Fruit fly (Drosophila melanogaster) whole organism, embryonic: ENCODE data around the gene alpha-Est3.

ENCODE experiments used
- Ada2b ChIP-seq: fragments of 200-800 bp; sonication (Bioruptor generic); IDR thresholded peaks from 2 replicates; pipeline ENCODE4 v1.3.6; 2022; ENCODE audit warnings: missing biosample characterization, missing genetic modification characterization
- Antp ChIP-seq: fragments of 200-800 bp; sonication (Bioruptor generic); optimal IDR thresholded peaks from 3 replicates; lab custom pipeline; 2016; ENCODE audit warnings: missing biosample characterization, missing genetic modification characterization
- Awh ChIP-seq: fragments of 200-800 bp; sonication (Bioruptor generic); IDR thresholded peaks from 2 replicates; pipeline ENCODE4, ENCODE4 v1.3.6; 2022; ENCODE audit warnings: missing biosample characterization, missing genetic modification characterization
- CG10431 ChIP-seq: fragments of 200-800 bp; sonication (Bioruptor generic); optimal IDR thresholded peaks from 3 replicates; lab custom pipeline; 2018; ENCODE audit warnings: missing biosample characterization, mild to moderate bottlenecking, missing genetic modification characterization
- CG11247 ChIP-seq: fragments of 200-800 bp; sonication (Bioruptor generic); IDR thresholded peaks from 2 replicates; pipeline ENCODE4 v1.3.6; 2022; ENCODE audit warnings: missing biosample characterization, missing genetic modification characterization
- CG11560 ChIP-seq: fragments of 200-800 bp; sonication (Bioruptor generic); IDR thresholded peaks from 3 replicates; pipeline ENCODE4 v1.3.6; 2022; ENCODE audit warnings: missing biosample characterization, missing genetic modification characterization
- CG17385 ChIP-seq: fragments of 200-800 bp; sonication (Bioruptor generic); optimal IDR thresholded peaks from 3 replicates; lab custom pipeline; 2018; ENCODE audit warnings: missing biosample characterization, mild to moderate bottlenecking, missing genetic modification characterization
- CG17802 ChIP-seq: fragments of 200-800 bp; sonication (Bioruptor generic); optimal IDR thresholded peaks from 2 replicates; lab custom pipeline; 2018; ENCODE audit warnings: missing biosample characterization, mild to moderate bottlenecking, missing genetic modification characterization, moderate library complexity
- CG34422 ChIP-seq: fragments of 200-800 bp; sonication (Bioruptor generic); IDR thresholded peaks from 3 replicates; pipeline ENCODE4 v1.3.6; 2022; ENCODE audit warnings: missing biosample characterization, missing genetic modification characterization
- CG3847 ChIP-seq: fragments of 200-800 bp; sonication (Bioruptor generic); IDR thresholded peaks from 2 replicates; pipeline ENCODE4 v1.3.6; 2022; ENCODE audit warnings: missing biosample characterization, missing genetic modification characterization
- CG4282 ChIP-seq: fragments of 200-800 bp; sonication (Bioruptor generic); optimal IDR thresholded peaks from 2 replicates; lab custom pipeline; 2016; ENCODE audit warnings: missing biosample characterization, missing genetic modification characterization
- CG4617 ChIP-seq: fragments of 200-800 bp; sonication (Bioruptor generic); optimal IDR thresholded peaks from 3 replicates; lab custom pipeline; 2016; ENCODE audit warnings: missing biosample characterization, missing genetic modification characterization, borderline replicate concordance
- CG7372 ChIP-seq: fragments of 200-800 bp; sonication (Bioruptor generic); IDR thresholded peaks from 2 replicates; pipeline ENCODE4 v1.3.6; 2022; ENCODE audit warnings: missing biosample characterization, missing genetic modification characterization
- CG7556 ChIP-seq: fragments of 200-800 bp; sonication (Bioruptor generic); optimal IDR thresholded peaks from 2 replicates; lab custom pipeline; 2017; ENCODE audit warnings: missing biosample characterization, mild to moderate bottlenecking, missing genetic modification characterization
- CG8290 ChIP-seq, 3 experiments: fragments of 200-800 bp; sonication (Bioruptor generic); optimal IDR thresholded peaks; 2 replicates each; lab custom pipeline; 2016 to 2019; ENCODE audit warnings: missing biosample characterization in 3 of 3, missing genetic modification characterization in 3 of 3, mild to moderate bottlenecking in 2 of 3, moderate library complexity in 1 of 3
- CG9817 ChIP-seq: fragments of 200-800 bp; sonication (Bioruptor generic); optimal IDR thresholded peaks from 2 replicates; lab custom pipeline; 2018; ENCODE audit warnings: missing biosample characterization, mild to moderate bottlenecking, missing genetic modification characterization, moderate library complexity
- Camta ChIP-seq: fragments of 200-800 bp; sonication (Bioruptor generic); optimal IDR thresholded peaks from 2 replicates; lab custom pipeline; 2016; ENCODE audit warnings: missing biosample characterization, missing genetic modification characterization
- CkIIα-i1 ChIP-seq: fragments of 200-800 bp; sonication (Bioruptor generic); IDR thresholded peaks from 2 replicates; pipeline ENCODE4 v1.3.6; 2022; ENCODE audit warnings: missing biosample characterization, missing genetic modification characterization
- Dp ChIP-seq: fragments of 200-800 bp; sonication (Bioruptor generic); optimal IDR thresholded peaks from 2 replicates; lab custom pipeline; 2018; ENCODE audit warnings: missing biosample characterization, mild to moderate bottlenecking, missing genetic modification characterization, moderate library complexity
- Dref ChIP-seq: fragments of 200-800 bp; sonication (Bioruptor generic); IDR thresholded peaks from 2 replicates; pipeline ENCODE4 v1.3.6; 2022; ENCODE audit warnings: missing biosample characterization, missing genetic modification characterization
- ERR ChIP-seq: fragments of 200-800 bp; sonication (Bioruptor generic); optimal IDR thresholded peaks from 2 replicates; lab custom pipeline; 2016; ENCODE audit warnings: missing biosample characterization, missing genetic modification characterization
- Ets97D ChIP-seq: fragments of 200-800 bp; sonication (Bioruptor generic); optimal IDR thresholded peaks from 3 replicates; lab custom pipeline; 2016; ENCODE audit warnings: missing biosample characterization, missing genetic modification characterization
- H2.0 ChIP-seq: fragments of 200-800 bp; sonication (Bioruptor generic); IDR thresholded peaks from 2 replicates; pipeline ENCODE4 v1.3.6; 2022; ENCODE audit warnings: missing biosample characterization, missing genetic modification characterization
- Hey ChIP-seq: fragments of 200-800 bp; sonication (Bioruptor generic); optimal IDR thresholded peaks from 3 replicates; lab custom pipeline; 2018; ENCODE audit warnings: missing biosample characterization, mild to moderate bottlenecking, missing genetic modification characterization
- Med ChIP-seq: fragments of 200-800 bp; sonication (Bioruptor generic); peaks from one replicate; lab custom pipeline; 2016; ENCODE audit warnings: missing biosample characterization, missing genetic modification characterization, mild to moderate bottlenecking, inconsistent platforms, moderate library complexity
- Neu2 ChIP-seq: fragments of 200-800 bp; sonication (Bioruptor generic); optimal IDR thresholded peaks from 3 replicates; lab custom pipeline; 2016; ENCODE audit warnings: missing biosample characterization, missing genetic modification characterization, borderline replicate concordance
- Oli ChIP-seq: fragments of 200-800 bp; sonication (Bioruptor generic); optimal IDR thresholded peaks from 2 replicates; lab custom pipeline; 2018; ENCODE audit warnings: missing biosample characterization, mild to moderate bottlenecking, missing genetic modification characterization, moderate library complexity
- Xrp1 ChIP-seq: fragments of 200-800 bp; sonication (Bioruptor generic); IDR thresholded peaks from 2 replicates; pipeline ENCODE4 v1.3.6; 2022; ENCODE audit warnings: missing biosample characterization, missing genetic modification characterization
- abd-A ChIP-seq: fragments of 200-800 bp; sonication (Bioruptor generic); optimal IDR thresholded peaks from 3 replicates; lab custom pipeline; 2019; ENCODE audit warnings: missing biosample characterization, mild to moderate bottlenecking, missing genetic modification characterization, moderate library complexity
- cg ChIP-seq: fragments of 200-800 bp; sonication (Bioruptor generic); optimal IDR thresholded peaks from 3 replicates; lab custom pipeline; 2019; ENCODE audit warnings: missing biosample characterization, mild to moderate bottlenecking, missing genetic modification characterization, moderate library complexity
- gcm ChIP-seq: fragments of 200-800 bp; sonication (Bioruptor generic); optimal IDR thresholded peaks from 2 replicates; lab custom pipeline; 2019; ENCODE audit warnings: missing biosample characterization, mild to moderate bottlenecking, missing genetic modification characterization, moderate library complexity
- gem ChIP-seq: fragments of 200-800 bp; sonication (Bioruptor generic); optimal IDR thresholded peaks from 2 replicates; lab custom pipeline; 2019; ENCODE audit warnings: missing biosample characterization, mild to moderate bottlenecking, missing genetic modification characterization, moderate library complexity
- gsb ChIP-seq: fragments of 200-800 bp; sonication (Bioruptor generic); IDR thresholded peaks from 2 replicates; pipeline ENCODE4 v1.3.6; 2022; ENCODE audit warnings: missing biosample characterization, missing genetic modification characterization
- insv ChIP-seq, 2 experiments: fragments of 200-800 bp; sonication (Bioruptor generic); optimal IDR thresholded peaks; 3 replicates each; lab custom pipeline; 2016 to 2018; ENCODE audit warnings: missing biosample characterization in 2 of 2, missing genetic modification characterization in 2 of 2
- jing ChIP-seq: fragments of 200-800 bp; sonication (Bioruptor generic); optimal IDR thresholded peaks from 2 replicates; lab custom pipeline; 2018; ENCODE audit warnings: missing biosample characterization, mild to moderate bottlenecking, missing genetic modification characterization
- lmd ChIP-seq: fragments of 200-800 bp; sonication (Bioruptor generic); IDR thresholded peaks from 2 replicates; pipeline ENCODE4 v1.3.6; 2022; ENCODE audit warnings: missing biosample characterization, missing genetic modification characterization
- mam ChIP-seq: fragments of 200-800 bp; sonication (Bioruptor generic); optimal IDR thresholded peaks from 3 replicates; lab custom pipeline; 2016; ENCODE audit warnings: missing biosample characterization, missing genetic modification characterization
- nom ChIP-seq: fragments of 200-800 bp; sonication (Bioruptor generic); optimal IDR thresholded peaks from 2 replicates; lab custom pipeline; 2017; ENCODE audit warnings: missing biosample characterization, missing genetic modification characterization, mild to moderate bottlenecking, moderate library complexity, missing genetic modification reagents
- onecut ChIP-seq: fragments of 200-800 bp; sonication (Bioruptor generic); IDR thresholded peaks from 2 replicates; pipeline ENCODE4 v1.3.6; 2022; ENCODE audit warnings: missing biosample characterization, missing genetic modification characterization
- org-1 ChIP-seq: fragments of 200-800 bp; sonication (Bioruptor generic); optimal IDR thresholded peaks from 2 replicates; lab custom pipeline; 2017; ENCODE audit warnings: missing biosample characterization, missing genetic modification characterization
- pan ChIP-seq, 4 experiments: fragments of >200 bp in 3 of 4; fragments of 200-800 bp in 1 of 4; sonication (Bioruptor generic) in 1 of 4; optimal IDR thresholded peaks in 3 of 4; IDR thresholded peaks in 1 of 4; 2 replicates each; pipeline versions ENCODE4 v1.3.6 to Lab custom; 2017 to 2022; ENCODE audit warnings: missing biosample characterization in 2 of 4, missing genetic modification characterization in 2 of 4, mixed read lengths in 1 of 4
- phol ChIP-seq: fragments of 200-800 bp; sonication (Bioruptor generic); optimal IDR thresholded peaks from 3 replicates; lab custom pipeline; 2018; ENCODE audit warnings: missing biosample characterization, mild to moderate bottlenecking, missing genetic modification characterization, moderate library complexity
- pzg ChIP-seq: fragments of 200-800 bp; sonication (Bioruptor generic); optimal IDR thresholded peaks from 3 replicates; lab custom pipeline; 2018; ENCODE audit warnings: missing biosample characterization, mild to moderate bottlenecking, missing genetic modification characterization, moderate library complexity
- row ChIP-seq: fragments of 200-800 bp; sonication (Bioruptor generic); IDR thresholded peaks from 3 replicates; pipeline ENCODE4 v1.3.6; 2022; ENCODE audit warnings: missing biosample characterization, missing genetic modification characterization
- shn ChIP-seq: fragments of 200-800 bp; sonication (Bioruptor generic); optimal IDR thresholded peaks from 3 replicates; lab custom pipeline; 2016; ENCODE audit warnings: missing biosample characterization, missing genetic modification characterization
- slbo ChIP-seq: fragments of 200-800 bp; sonication (Bioruptor generic); IDR thresholded peaks from 2 replicates; pipeline ENCODE4 v1.3.6; 2022; ENCODE audit warnings: missing biosample characterization, missing genetic modification characterization
- sr ChIP-seq: fragments of 200-800 bp; sonication (Bioruptor generic); IDR thresholded peaks from 3 replicates; pipeline ENCODE4 v1.3.6; 2022; ENCODE audit warnings: missing biosample characterization, missing genetic modification characterization
- tap ChIP-seq: fragments of 200-800 bp; optimal IDR thresholded peaks from 3 replicates; lab custom pipeline; 2019; ENCODE audit warnings: missing biosample characterization, mild to moderate bottlenecking, missing genetic modification characterization, moderate library complexity
- unpg ChIP-seq: fragments of 200-800 bp; sonication (Bioruptor generic); optimal IDR thresholded peaks from 3 replicates; lab custom pipeline; 2018; ENCODE audit warnings: missing biosample characterization, mild to moderate bottlenecking, missing genetic modification characterization, moderate library complexity

Gene alpha-Est3

dm6 chr3R:7506314-7506988 lies 35.0 kb downstream of the alpha-Est3 start (continued):
- TF ChIP-seq abd-A: peak; percentile 59
- TF ChIP-seq pan (optimal IDR thresholded peaks at IDR 0.05; lab: Kevin White, UChicago): no peak
- peak in 1 of 2 experiments; percentile 83 for TF ChIP-seq pan (GFP tag; optimal IDR thresholded peaks at IDR 0.05 in 1 of 2, IDR thresholded peaks at IDR 0.05 in 1 of 2)
- peak; percentile 73 for TF ChIP-seq org-1 (GFP tag; lab: Kevin White, UChicago)
- TF ChIP-seq CG17802: peak; percentile 4
- TF ChIP-seq Ada2b: peak; percentile 82
- no peak for TF ChIP-seq CG10431 (GFP tag; lab: Kevin White, UChicago)
- peak; percentile 82 for TF ChIP-seq CG9817 (tag; lab: Kevin White, UChicago)
- TF ChIP-seq gem (tag; lab: Kevin White, UChicago): peak; percentile 92
- peak; percentile 30 for TF ChIP-seq CG4282 (GFP tag; lab: Kevin White, UChicago)
- TF ChIP-seq CG3847 (GFP tag; lab: Robert Waterston, UW): peak; percentile 93
- peak; percentile 88 for TF ChIP-seq CG11247 (GFP tag; lab: Robert Waterston, UW)
- TF ChIP-seq Awh (GFP tag; lab: Robert Waterston, UW): no peak
- peak; percentile 76 for TF ChIP-seq Oli (tag; lab: Kevin White, UChicago)
- TF ChIP-seq CG4617 (GFP tag; lab: Kevin White, UChicago): peak; percentile 32
- peak; percentile 3 for TF ChIP-seq Hey
- 0 out of 2 replicates have a peak, but pooled peaks have one; percentile 21 for TF ChIP-seq CkIIα-i1 (GFP tag; lab: Robert Waterston, UW)
- no peak for TF ChIP-seq Dp (GFP tag; lab: Kevin White, UChicago)
- peak; percentile 45 for TF ChIP-seq Ets97D (GFP tag; lab: Kevin White, UChicago)
- TF ChIP-seq gsb (GFP tag; lab: Robert Waterston, UW): peak; percentile 71
- peak; percentile 67 for TF ChIP-seq Camta
- TF ChIP-seq CG17385: peak; percentile 77
- TF ChIP-seq pzg (GFP tag; lab: Kevin White, UChicago): peak; percentile 14
- peak; percentile 33 for TF ChIP-seq phol
- peak; percentile 30; the same call in 1 of the 2 replicates for TF ChIP-seq Dref (GFP tag; lab: Robert Waterston, UW)
- no peak for TF ChIP-seq gcm (GFP tag; lab: Kevin White, UChicago)
- TF ChIP-seq insv (GFP tag; optimal IDR thresholded peaks at IDR 0.05; lab: Kevin White, UChicago): no peak
- TF ChIP-seq CG11560: no peak; the same call in 1 of the 3 replicates
- peak; percentile 42 for TF ChIP-seq jing (GFP tag; lab: Kevin White, UChicago)
- TF ChIP-seq nom (GFP tag; lab: Kevin White, UChicago): no peak
- TF ChIP-seq Neu2 (GFP tag; lab: Kevin White, UChicago): no peak
- TF ChIP-seq Med: peak; percentile 99
- TF ChIP-seq CG7372 (GFP tag; lab: Robert Waterston, UW): peak; percentile 78
- peak; percentile 67; the same call in 2 of the 3 replicates for TF ChIP-seq CG34422 (GFP tag; lab: Robert Waterston, UW)
- TF ChIP-seq CG8290 (GFP tag; optimal IDR thresholded peaks at IDR 0.05; lab: Kevin White, UChicago): no peak
- peak in 1 of 2 experiments; percentile 95 for TF ChIP-seq CG8290 (tag; optimal IDR thresholded peaks at IDR 0.05; lab: Kevin White, UChicago)
- peak; percentile 58 for TF ChIP-seq Xrp1 (GFP tag; lab: Robert Waterston, UW)
- no peak for TF ChIP-seq sr (GFP tag; lab: Robert Waterston, UW)
- peak; percentile 94 for TF ChIP-seq ERR (GFP tag; lab: Kevin White, UChicago)
- TF ChIP-seq mam (GFP tag; lab: Kevin White, UChicago): peak; percentile 93
- TF ChIP-seq slbo: peak; percentile 97
- TF ChIP-seq shn (GFP tag; lab: Kevin White, UChicago): peak; percentile 79
- no peak for TF ChIP-seq onecut (GFP tag; lab: Robert Waterston, UW)
- TF ChIP-seq Antp (GFP tag; lab: Kevin White, UChicago): peak; percentile 82
- peak; percentile 84 for TF ChIP-seq unpg (GFP tag; lab: Kevin White, UChicago)
- no peak for TF ChIP-seq cg (GFP tag; lab: Kevin White, UChicago)
- TF ChIP-seq row (GFP tag; lab: Robert Waterston, UW): peak; percentile 86
- peak; percentile 79 for TF ChIP-seq CG7556
- peak; percentile 63 for TF ChIP-seq H2.0 (GFP tag; lab: Robert Waterston, UW)
- peak; percentile 51 for TF ChIP-seq tap (tag; lab: Kevin White, UChicago)
- TF ChIP-seq lmd: peak; percentile 91
